Fruit fly (Drosophila melanogaster): Measurements from ENCODE around the gene CG1575.

DNA sequence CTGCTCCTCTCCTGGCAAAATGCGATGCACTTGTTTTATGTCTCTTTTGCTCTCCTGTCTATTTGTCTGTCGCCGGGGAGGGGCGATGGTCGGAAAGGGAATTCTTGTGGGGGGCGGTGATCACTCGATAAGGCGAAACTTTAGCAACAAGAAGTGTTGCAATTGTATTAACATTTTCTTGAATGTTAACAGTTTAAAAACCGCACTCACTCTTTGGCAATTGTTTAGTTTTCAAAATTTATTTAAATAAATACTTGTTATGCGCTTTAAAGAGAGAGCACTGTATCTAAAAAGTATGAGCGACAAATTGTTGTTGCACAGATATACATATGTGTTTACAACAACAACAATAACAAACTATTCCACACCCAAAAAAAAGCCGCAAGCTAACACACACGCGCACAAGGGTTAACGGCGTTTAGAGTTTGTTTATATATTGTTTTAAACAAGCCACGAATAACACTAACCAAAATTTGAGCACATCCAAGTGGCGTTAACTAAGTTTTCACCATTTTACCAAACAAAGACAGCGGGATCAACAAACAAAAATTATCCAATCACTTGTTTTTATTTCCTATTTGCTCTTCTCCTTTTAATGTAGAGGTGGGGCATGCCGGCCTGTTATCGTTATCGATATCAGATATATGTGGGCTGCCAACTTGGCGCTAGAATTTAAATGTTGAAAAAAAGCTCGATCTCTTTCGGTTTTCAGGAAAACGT lies 15.2 kb upstream of the CG1575 start, which contains the start of gene CG2258:
- TF ChIP-seq CG8478 (optimal IDR thresholded peaks at IDR 0.05) (no peak), usp (GFP tag; optimal IDR thresholded peaks at IDR 0.05) (no peak), pan (optimal IDR thresholded peaks at IDR 0.05) (no peak), psq (optimal IDR thresholded peaks at IDR 0.05) (no peak), EcR (GFP tag; optimal IDR thresholded peaks at IDR 0.05) (no peak), Dll (optimal IDR thresholded peaks at IDR 0.05) (no peak)
